Worm (Caenorhabditis elegans) whole organism, L2 larva: Measurements from ENCODE around the gene slmp-1.

ENCODE experiments used
- aly-2 ChIP-seq: fragments of 150-350 bp; optimal IDR thresholded peaks from 2 replicates; lab custom pipeline; 2014; ENCODE audit warnings: missing biosample characterization, missing genetic modification characterization
- mdl-1 ChIP-seq, 2 experiments: fragments of 150-350 bp in 1 of 2; sonication (generic microtip) in 1 of 2; optimal IDR thresholded peaks; 2 replicates each; lab custom pipeline; 2017; ENCODE audit warnings: missing biosample characterization in 2 of 2, missing genetic modification characterization in 2 of 2
- nhr-12 ChIP-seq: fragments of 150-350 bp; optimal IDR thresholded peaks from 2 replicates; lab custom pipeline; 2014; ENCODE audit warnings: missing biosample characterization, missing genetic modification characterization
- unc-62 ChIP-seq: fragments of 150-350 bp; optimal IDR thresholded peaks from 2 replicates; lab custom pipeline; 2014; ENCODE audit warnings: missing biosample characterization, missing genetic modification reagents, missing genetic modification characterization

ce11 chrIV:3265657-3266056 is 52.1 kb downstream of the slmp-1 start, which contains the start of gene T26C12.2:
- TF ChIP-seq unc-62 (GFP tag; lab: Kevin White, UChicago) = no peak
- no peak for TF ChIP-seq aly-2 (tag; lab: Kevin White, UChicago)
- TF ChIP-seq mdl-1 (tag; optimal IDR thresholded peaks at IDR 0.05; lab: Kevin White, UChicago) = no peak
- TF ChIP-seq nhr-12 (tag; lab: Kevin White, UChicago) = no peak
